Worm (Caenorhabditis elegans) whole organism, young adult: ENCODE results near the gene F30B5.11.

Experiments used
- B0035.1 ChIP-seq: sonication (generic microtip); optimal IDR thresholded peaks from 2 replicates; lab custom pipeline; 2016; ENCODE audit warnings: missing genetic modification characterization, mild to moderate bottlenecking, missing compliant biosample characterization, missing genotype, missing genetic modification reagents
- C06A6.2 ChIP-seq: fragments of 200-800 bp; sonication (Bioruptor generic); conservative IDR thresholded peaks from 2 replicates; pipeline ENCODE4 v1.3.6; 2022; ENCODE audit warnings: missing genetic modification characterization, missing compliant biosample characterization
- D2030.7 ChIP-seq: fragments of 200-800 bp; sonication (Bioruptor generic); IDR thresholded peaks from 2 replicates; pipeline ENCODE4 v1.3.6; 2022; ENCODE audit warnings: missing genetic modification reagents, missing genetic modification characterization, missing compliant biosample characterization
- F10E7.11 ChIP-seq: sonication (generic microtip); optimal IDR thresholded peaks from 2 replicates; lab custom pipeline; 2017; ENCODE audit warnings: mild to moderate bottlenecking, missing genetic modification characterization, moderate library complexity, missing compliant biosample characterization
- F33H1.4 ChIP-seq: fragments of 200-800 bp; sonication (Bioruptor generic); IDR thresholded peaks from 2 replicates; pipeline ENCODE4 v1.3.6; 2022; ENCODE audit warnings: missing genetic modification reagents, missing genetic modification characterization, missing compliant biosample characterization
- Y53F4B.3 ChIP-seq: fragments of 200-800 bp; sonication (Bioruptor generic); IDR thresholded peaks from 2 replicates; pipeline ENCODE4 v1.3.6; 2022; ENCODE audit warnings: missing genetic modification reagents, missing genetic modification characterization, missing compliant biosample characterization
- Y53G8AR.9 ChIP-seq: fragments of 200-800 bp; sonication (Bioruptor generic); conservative IDR thresholded peaks from 2 replicates; pipeline ENCODE4 v1.3.6; 2022; ENCODE audit warnings: missing genetic modification reagents, missing genetic modification characterization, missing compliant biosample characterization
- Y56A3A.18 ChIP-seq: fragments of 200-800 bp; sonication (Bioruptor generic); IDR thresholded peaks from 2 replicates; pipeline ENCODE4 v1.3.6; 2022; ENCODE audit warnings: missing genetic modification reagents, missing genetic modification characterization, missing compliant biosample characterization
- Y67H2A.10 ChIP-seq: fragments of 200-800 bp; sonication (Bioruptor generic); conservative IDR thresholded peaks from 2 replicates; pipeline ENCODE4 v1.3.6; 2022; ENCODE audit warnings: missing genetic modification reagents, missing genetic modification characterization, missing compliant biosample characterization
- ama-1 ChIP-seq, 3 experiments: fragments of 150-350 bp in 1 of 3; sonication (generic microtip) in 2 of 3; optimal IDR thresholded peaks; 2 replicates each; lab custom pipeline; 2014 to 2018; ENCODE audit warnings: missing biosample characterization in 2 of 3, missing genetic modification characterization in 2 of 3, missing genetic modification reagents in 2 of 3
- atf-7 ChIP-seq: sonication (generic microtip); optimal IDR thresholded peaks from 2 replicates; lab custom pipeline; 2017; ENCODE audit warnings: mild to moderate bottlenecking, missing genetic modification characterization, missing compliant biosample characterization
- attf-3 ChIP-seq: fragments of 200-800 bp; sonication (Bioruptor generic); conservative IDR thresholded peaks from 2 replicates; pipeline ENCODE4 v1.3.6; 2022; ENCODE audit warnings: missing genetic modification reagents, missing genetic modification characterization, missing compliant biosample characterization
- attf-6 ChIP-seq: fragments of 200-800 bp; sonication (Bioruptor generic); IDR thresholded peaks from 2 replicates; pipeline ENCODE4 v1.3.6; 2022; ENCODE audit warnings: missing genetic modification reagents, missing genetic modification characterization, missing compliant biosample characterization
- bed-1 ChIP-seq: fragments of 200-800 bp; sonication (Bioruptor generic); IDR thresholded peaks from 2 replicates; pipeline ENCODE4 v1.3.6; 2022; ENCODE audit warnings: missing genetic modification reagents, missing genetic modification characterization, missing compliant biosample characterization
- bed-2 ChIP-seq: fragments of 200-800 bp; sonication (Bioruptor generic); IDR thresholded peaks from 2 replicates; pipeline ENCODE4 v1.3.6; 2022; ENCODE audit warnings: missing genetic modification reagents, missing genetic modification characterization, missing compliant biosample characterization
- ceh-100 ChIP-seq: fragments of 200-800 bp; sonication (Bioruptor generic); IDR thresholded peaks from 2 replicates; pipeline ENCODE4 v1.3.6; 2022; ENCODE audit warnings: missing genetic modification reagents, missing genetic modification characterization, missing compliant biosample characterization
- ceh-27 ChIP-seq: fragments of 200-800 bp; sonication (Bioruptor generic); optimal IDR thresholded peaks from 2 replicates; lab custom pipeline; 2018; ENCODE audit warnings: mild to moderate bottlenecking, missing genetic modification characterization, moderate library complexity, missing compliant biosample characterization
- chd-7 ChIP-seq: sonication (generic microtip); optimal IDR thresholded peaks from 2 replicates; lab custom pipeline; 2016; ENCODE audit warnings: mild to moderate bottlenecking, missing genetic modification characterization, moderate library complexity, missing compliant biosample characterization
- die-1 ChIP-seq: sonication (generic microtip); optimal IDR thresholded peaks from 2 replicates; lab custom pipeline; 2016; ENCODE audit warnings: missing genotype, mild to moderate bottlenecking, missing genetic modification characterization, missing compliant biosample characterization
- ekl-4 ChIP-seq: fragments of 200-800 bp; sonication (Bioruptor generic); IDR thresholded peaks from 2 replicates; pipeline ENCODE4 v1.3.6; 2022; ENCODE audit warnings: missing genetic modification reagents, missing genetic modification characterization, missing compliant biosample characterization
- let-607 ChIP-seq, 2 experiments: fragments of 200-800 bp in 1 of 2; sonication (Bioruptor generic) in 1 of 2; sonication (generic microtip) in 1 of 2; optimal IDR thresholded peaks; 2 replicates each; lab custom pipeline; 2016 to 2018; ENCODE audit warnings: mild to moderate bottlenecking in 2 of 2, missing compliant biosample characterization in 2 of 2, missing genetic modification characterization in 2 of 2, moderate library complexity in 2 of 2, missing genotype in 1 of 2
- lin-35 ChIP-seq, 3 experiments: fragments of 150-350 bp in 2 of 3; sonication (generic microtip) in 1 of 3; optimal IDR thresholded peaks; 2 replicates each; lab custom pipeline; 2014 to 2018; ENCODE audit warnings: missing biosample characterization in 3 of 3, missing genetic modification characterization in 3 of 3, missing genetic modification reagents in 3 of 3
- lin-40 ChIP-seq: sonication (generic microtip); optimal IDR thresholded peaks from 2 replicates; lab custom pipeline; 2016; ENCODE audit warnings: missing genetic modification characterization, mild to moderate bottlenecking, missing compliant biosample characterization, missing genotype, missing genetic modification reagents
- lin-54 ChIP-seq: fragments of 200-800 bp; sonication (Bioruptor generic); optimal IDR thresholded peaks from 2 replicates; lab custom pipeline; 2018; ENCODE audit warnings: mild to moderate bottlenecking, missing genetic modification characterization, missing compliant biosample characterization
- mcd-1 ChIP-seq: fragments of 200-800 bp; sonication (Bioruptor generic); IDR thresholded peaks from 2 replicates; pipeline ENCODE4 v1.3.6; 2022; ENCODE audit warnings: missing genetic modification reagents, missing genetic modification characterization, missing compliant biosample characterization
- mel-28 ChIP-seq: sonication (generic microtip); optimal IDR thresholded peaks from 2 replicates; lab custom pipeline; 2016; ENCODE audit warnings: borderline replicate concordance, mild to moderate bottlenecking, missing genetic modification characterization, missing compliant biosample characterization
- mes-4 ChIP-seq: sonication (generic microtip); optimal IDR thresholded peaks from 2 replicates; lab custom pipeline; 2016; ENCODE audit warnings: missing genotype, missing genetic modification characterization, missing compliant biosample characterization
- nfya-1 ChIP-seq: sonication (generic microtip); optimal IDR thresholded peaks from 2 replicates; lab custom pipeline; 2017; ENCODE audit warnings: antibody characterized with exemption, missing compliant biosample characterization, missing genetic modification characterization, borderline replicate concordance; ENCODE audit not compliant: insufficient read depth
- nhr-120 ChIP-seq: fragments of 200-800 bp; sonication (Bioruptor generic); IDR thresholded peaks from 2 replicates; pipeline ENCODE4 v1.3.6; 2022; ENCODE audit warnings: missing genetic modification characterization, missing compliant biosample characterization
- pbrm-1 ChIP-seq: fragments of 200-800 bp; sonication (Bioruptor generic); IDR thresholded peaks from 2 replicates; pipeline ENCODE4 v1.3.6; 2022; ENCODE audit warnings: missing genetic modification reagents, missing genetic modification characterization, missing compliant biosample characterization
- rcor-1 ChIP-seq: fragments of 200-800 bp; sonication (Bioruptor generic); IDR thresholded peaks from 2 replicates; pipeline ENCODE4 v1.3.6; 2022; ENCODE audit warnings: missing genetic modification reagents, missing genetic modification characterization, missing compliant biosample characterization
- rpc-1 ChIP-seq, 2 experiments: fragments of 150-350 bp in 1 of 2; sonication (generic microtip) in 1 of 2; optimal IDR thresholded peaks; 2 replicates each; lab custom pipeline; 2014 to 2018; ENCODE audit warnings: missing biosample characterization in 1 of 2, missing genetic modification characterization in 1 of 2, missing genetic modification reagents in 1 of 2, missing genotype in 1 of 2
- sdz-38 ChIP-seq: sonication (generic microtip); optimal IDR thresholded peaks from 2 replicates; lab custom pipeline; 2016; ENCODE audit warnings: missing genotype, missing genetic modification characterization, missing compliant biosample characterization
- snpc-1.3 ChIP-seq: sonication (generic microtip); optimal IDR thresholded peaks from 2 replicates; lab custom pipeline; 2017; ENCODE audit warnings: missing genetic modification characterization, mild to moderate bottlenecking, missing compliant biosample characterization, antibody characterized with exemption, moderate library complexity, missing genotype, missing genetic modification reagents; ENCODE audit not compliant: insufficient read depth
- snpc-4 ChIP-seq, 5 experiments: fragments of 150-350 bp in 1 of 5; sonication (generic microtip) in 4 of 5; optimal IDR thresholded peaks; 2 replicates each; lab custom pipeline; 2014 to 2018; ENCODE audit warnings: missing genetic modification characterization in 5 of 5, missing biosample characterization in 3 of 5, antibody characterized with exemption in 2 of 5, mild to moderate bottlenecking in 2 of 5, missing compliant biosample characterization in 2 of 5, missing genotype in 2 of 5, moderate library complexity in 2 of 5, missing genetic modification reagents in 1 of 5
- ztf-22 ChIP-seq: fragments of 200-800 bp; sonication (Bioruptor generic); optimal IDR thresholded peaks from 2 replicates; lab custom pipeline; 2018; ENCODE audit warnings: mild to moderate bottlenecking, missing genetic modification characterization, moderate library complexity, missing compliant biosample characterization
- ztf-3 ChIP-seq: fragments of 200-800 bp; sonication (Bioruptor generic); optimal IDR thresholded peaks from 2 replicates; lab custom pipeline; 2018; ENCODE audit warnings: mild to moderate bottlenecking, missing genetic modification characterization, missing compliant biosample characterization

F30B5.11 gene

ce11 chrIV:4176088-4176487, 43.8 kb downstream of the F30B5.11 start, which contains the start of gene dnj-15 (continued):
- TF ChIP-seq chd-7, result no peak

DNA sequence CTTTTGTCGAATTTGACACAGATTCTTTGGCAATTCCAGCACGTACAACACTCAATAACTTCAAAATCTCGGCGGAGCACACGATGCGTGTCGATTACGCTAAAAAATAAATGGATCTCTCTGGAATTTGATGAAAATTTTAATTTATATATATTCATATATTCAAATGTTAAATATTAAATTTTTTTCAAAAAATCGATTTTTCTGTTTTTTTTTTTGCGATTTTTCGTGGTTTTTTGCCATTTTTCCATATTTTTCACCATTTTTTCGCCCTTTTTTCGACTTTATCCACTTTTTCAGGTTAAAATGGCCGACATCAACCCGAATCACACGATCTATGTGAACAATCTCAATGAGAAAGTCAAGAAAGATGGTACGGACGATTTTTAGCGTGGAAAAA, 46.1 kb downstream of the F30B5.11 start, which contains the start of gene rnp-3:
rnp-3 (plus strand) TSS at position 301 of the 400 bp plus-strand sequence.
- no peak for TF ChIP-seq B0035.1 (tag; lab: Kevin White, UChicago)
- TF ChIP-seq let-607 (tag; optimal IDR thresholded peaks at IDR 0.05; lab: Kevin White, UChicago), result no peak
- TF ChIP-seq rpc-1 (optimal IDR thresholded peaks at IDR 0.05; lab: Kevin White, UChicago), result no peak
- TF ChIP-seq rpc-1 (tag; optimal IDR thresholded peaks at IDR 0.05; lab: Kevin White, UChicago), result no peak
- TF ChIP-seq mcd-1 (GFP tag; lab: Robert Waterston, UW), result no peak
- no peak for TF ChIP-seq pbrm-1 (GFP tag; lab: Robert Waterston, UW)
- TF ChIP-seq sdz-38 (tag; lab: Kevin White, UChicago), result no peak
- TF ChIP-seq snpc-1.3 (tag; lab: Kevin White, UChicago), result no peak
- TF ChIP-seq ama-1 (optimal IDR thresholded peaks at IDR 0.05; lab: Kevin White, UChicago), result no peak
- TF ChIP-seq ama-1 (GFP tag; optimal IDR thresholded peaks at IDR 0.05; lab: Kevin White, UChicago), result no peak
- no peak for TF ChIP-seq atf-7 (tag; lab: Kevin White, UChicago)
- TF ChIP-seq F10E7.11, result no peak
- TF ChIP-seq ztf-3 (GFP tag; lab: Kevin White, UChicago), result no peak
- no peak for TF ChIP-seq rcor-1 (GFP tag; lab: Robert Waterston, UW)
- no peak for TF ChIP-seq F33H1.4
- no peak for TF ChIP-seq D2030.7 (GFP tag; lab: Robert Waterston, UW)
- no peak for TF ChIP-seq lin-54 (GFP tag; lab: Kevin White, UChicago)
- TF ChIP-seq attf-6 (GFP tag; lab: Robert Waterston, UW), result no peak
- no peak for TF ChIP-seq die-1 (tag; lab: Kevin White, UChicago)
- no peak for TF ChIP-seq mel-28 (tag; lab: Kevin White, UChicago)

- TF ChIP-seq Y67H2A.10 (GFP tag; lab: Robert Waterston, UW) (no peak), lin-54 (GFP tag; lab: Kevin White, UChicago) (no peak), Y56A3A.18 (GFP tag; lab: Robert Waterston, UW) (no peak), rpc-1 (optimal IDR thresholded peaks at IDR 0.05; lab: Kevin White, UChicago) (no peak), rpc-1 (tag; optimal IDR thresholded peaks at IDR 0.05; lab: Kevin White, UChicago) (no peak), lin-40 (tag; lab: Kevin White, UChicago) (no peak), ceh-100 (GFP tag; lab: Robert Waterston, UW) (no peak), nhr-120 (no peak), ceh-27 (GFP tag; lab: Kevin White, UChicago) (no peak), ekl-4 (GFP tag; lab: Robert Waterston, UW) (no peak), bed-1 (GFP tag; lab: Robert Waterston, UW) (no peak), ztf-22 (no peak), nfya-1 (tag; lab: Kevin White, UChicago) (no peak)
These were observed 47.6 kb downstream of the F30B5.11 start for ce11 chrIV:4172242-4172641.

ce11 chrIV:4171531-4172163, 48.2 kb downstream of the F30B5.11 start, which contains the start of the genes K08D10.13 and rnp-2:
K08D10.13 (minus strand) TSS chrIV:4171581.
rnp-2 (plus strand) TSS chrIV:4172076.
- TF ChIP-seq mcd-1 (GFP tag; lab: Robert Waterston, UW) (peak; percentile 89), mes-4 (no peak), lin-35 (GFP tag; optimal IDR thresholded peaks at IDR 0.05; lab: Kevin White, UChicago) (peak in 1 of 3 experiments; percentile 28), Y53F4B.3 (GFP tag; lab: Robert Waterston, UW) (no peak), snpc-4 (GFP tag; optimal IDR thresholded peaks at IDR 0.05; lab: Kevin White, UChicago) (no peak), snpc-4 (tag; optimal IDR thresholded peaks at IDR 0.05; lab: Kevin White, UChicago) (peak in 1 of 4 experiments; percentile 3), F33H1.4 (0 out of 2 replicates have a peak, but pooled peaks have one; percentile 18), lin-54 (GFP tag; lab: Kevin White, UChicago) (peak; percentile 47), bed-2 (GFP tag; lab: Robert Waterston, UW) (0 out of 2 replicates have a peak, but pooled peaks have one; percentile 32), attf-3 (GFP tag; lab: Robert Waterston, UW) (0 out of 2 replicates have a peak, but pooled peaks have one; percentile 42), C06A6.2 (GFP tag; lab: Robert Waterston, UW) (no peak), Y53G8AR.9 (GFP tag; lab: Robert Waterston, UW) (no peak)
